Worm (Caenorhabditis elegans): ENCODE measurements around the gene him-4.

The him-4 gene

ce11 chrX:9697655-9698054 lies 19.7 kb upstream of the him-4 start:
- TF ChIP-seq fkh-10 (GFP tag; optimal IDR thresholded peaks at IDR 0.05) (no peak), nhr-76 (tag; optimal IDR thresholded peaks at IDR 0.05) (no peak), egl-5 (tag; optimal IDR thresholded peaks at IDR 0.05) (no peak), unc-39 (tag; optimal IDR thresholded peaks at IDR 0.05) (no peak), elt-3 (tag; optimal IDR thresholded peaks at IDR 0.05) (no peak), nhr-43 (tag; optimal IDR thresholded peaks at IDR 0.05; ENCODE audit: poor library complexity, severe bottlenecking) (no peak), fos-1 (tag; optimal IDR thresholded peaks at IDR 0.05) (no peak), snpc-4 (tag; optimal IDR thresholded peaks at IDR 0.05) (no peak), nhr-25 (tag; optimal IDR thresholded peaks at IDR 0.05) (no peak), pha-4 (tag; optimal IDR thresholded peaks at IDR 0.05) (no peak)

ce11 chrX:9698359-9698758 lies 19.0 kb upstream of the him-4 start, which contains the start of gene dyf-7:
Gene dyf-7, plus strand, starts transcription at chrX:9698659.
- TF ChIP-seq nhr-43 (tag; optimal IDR thresholded peaks at IDR 0.05; ENCODE audit: poor library complexity, severe bottlenecking): no peak
- no peak for TF ChIP-seq ceh-9 (tag; optimal IDR thresholded peaks at IDR 0.05)

- TF ChIP-seq lin-39 (tag; optimal IDR thresholded peaks at IDR 0.05) (peak; percentile 64), snpc-4 (tag; optimal IDR thresholded peaks at IDR 0.05) (no peak), jun-1 (tag; optimal IDR thresholded peaks at IDR 0.05) (no peak)
These were observed 14.6 kb upstream of the him-4 start for ce11 chrX:9702790-9703189.

DNA sequence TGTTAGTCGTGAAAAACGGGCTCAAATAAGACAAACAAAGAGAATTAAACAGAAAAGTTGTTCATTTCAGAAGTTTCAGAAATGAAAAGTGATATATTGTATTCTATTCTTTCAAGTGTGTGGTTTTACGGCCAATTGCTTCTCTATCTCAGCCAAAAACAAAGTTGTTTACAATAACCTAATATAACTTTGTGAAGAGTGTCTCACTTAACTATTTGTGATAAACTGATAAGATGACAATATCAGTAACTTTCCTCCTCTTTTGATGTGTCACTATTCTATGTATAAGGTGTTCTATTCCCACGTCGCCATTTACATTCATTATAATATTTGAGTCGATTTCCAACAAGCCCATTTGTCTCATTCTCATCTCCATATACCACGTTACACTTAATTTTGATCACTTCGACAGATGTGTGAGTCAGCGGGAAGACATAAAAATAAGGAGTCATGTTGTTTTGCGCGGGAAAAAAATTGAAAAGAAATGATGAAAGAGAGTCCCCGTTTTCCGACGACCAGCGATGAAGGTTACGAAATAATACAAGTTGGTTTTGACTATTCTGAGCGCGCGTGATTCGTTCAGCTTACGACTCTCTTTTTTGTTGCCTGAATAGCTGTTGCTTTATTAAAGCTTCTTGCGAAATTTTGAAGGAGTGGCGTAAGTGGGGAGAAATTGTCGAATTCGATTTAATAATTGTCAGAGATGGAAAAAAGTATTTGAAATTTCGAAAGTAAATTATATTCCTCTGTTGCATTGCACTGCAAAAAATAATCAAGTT lies 11.9 kb upstream of the him-4 start:
- TF ChIP-seq ZK546.5 (tag; optimal IDR thresholded peaks at IDR 0.05) (no peak), lin-39 (tag; optimal IDR thresholded peaks at IDR 0.05) (peak; percentile 73), nhr-23 (tag; optimal IDR thresholded peaks at IDR 0.05) (no peak), sea-2 (GFP tag; optimal IDR thresholded peaks at IDR 0.05) (no peak), fkh-10 (GFP tag; optimal IDR thresholded peaks at IDR 0.05) (peak; percentile 67), elt-2 (tag; optimal IDR thresholded peaks at IDR 0.05) (peak; percentile 26), pha-4 (tag; optimal IDR thresholded peaks at IDR 0.05) (peak; percentile 32), nhr-237 (tag; optimal IDR thresholded peaks at IDR 0.05) (no peak), lin-15B (tag; optimal IDR thresholded peaks at IDR 0.05) (no peak)

ce11 chrX:9706084-9706483 lies 11.3 kb upstream of the him-4 start, which contains the start of gene F15G9.1:
Gene F15G9.1, plus strand, starts transcription at chrX:9706384.
- TF ChIP-seq egl-5 (tag; optimal IDR thresholded peaks at IDR 0.05) (no peak), nhr-237 (tag; optimal IDR thresholded peaks at IDR 0.05) (no peak), ceh-28 (tag; optimal IDR thresholded peaks at IDR 0.05) (no peak), snpc-4 (tag; optimal IDR thresholded peaks at IDR 0.05) (no peak), hmg-11 (tag; optimal IDR thresholded peaks at IDR 0.05) (no peak), jun-1 (tag; optimal IDR thresholded peaks at IDR 0.05) (no peak), R02D3.7 (tag; optimal IDR thresholded peaks at IDR 0.05) (no peak)

DNA sequence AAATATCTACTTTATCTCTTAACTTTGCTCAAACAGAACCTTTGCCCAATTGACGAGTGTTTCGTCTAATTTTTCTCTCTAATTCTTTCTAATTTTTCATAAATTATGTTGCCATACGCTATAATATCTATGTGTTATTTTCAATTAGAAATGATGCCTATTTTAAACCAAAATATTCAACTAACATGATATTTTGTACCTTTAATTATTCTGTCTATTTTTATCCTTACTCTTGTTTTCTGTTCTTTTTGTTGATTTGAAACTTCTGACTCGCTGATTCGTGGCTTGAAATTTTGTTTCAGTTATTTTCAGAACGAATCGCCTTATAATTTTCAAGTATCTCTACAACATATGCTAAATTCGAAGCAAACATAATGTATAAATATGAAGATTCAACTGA lies 7.9 kb upstream of the him-4 start, which contains the start of gene F15G9.6:
F15G9.6 (plus strand) TSS at position 301 of the 400 bp plus-strand sequence.
- TF ChIP-seq pqm-1 (tag; optimal IDR thresholded peaks at IDR 0.05) (no peak), elt-1 (tag; optimal IDR thresholded peaks at IDR 0.05) (no peak), mml-1 (tag; optimal IDR thresholded peaks at IDR 0.05) (no peak), daf-12 (tag; optimal IDR thresholded peaks at IDR 0.05) (no peak), ZK546.5 (tag; optimal IDR thresholded peaks at IDR 0.05) (no peak), jun-1 (tag; optimal IDR thresholded peaks at IDR 0.05) (no peak), nhr-43 (tag; optimal IDR thresholded peaks at IDR 0.05; ENCODE audit: poor library complexity, severe bottlenecking) (no peak), sea-2 (GFP tag; optimal IDR thresholded peaks at IDR 0.05) (no peak), fkh-10 (GFP tag; optimal IDR thresholded peaks at IDR 0.05) (no peak), nhr-28 (tag; optimal IDR thresholded peaks at IDR 0.05) (no peak), ztf-4 (tag; optimal IDR thresholded peaks at IDR 0.05) (no peak), pha-4 (tag; optimal IDR thresholded peaks at IDR 0.05) (no peak), ceh-9 (tag; optimal IDR thresholded peaks at IDR 0.05) (no peak), aly-2 (tag; optimal IDR thresholded peaks at IDR 0.05) (no peak), tbx-2 (tag; optimal IDR thresholded peaks at IDR 0.05) (no peak)

Measured in whole organism, L3 larva.